Worm (Caenorhabditis elegans): Measurements from ENCODE around the gene R07H5.9.

The R07H5.9 gene

DNA sequence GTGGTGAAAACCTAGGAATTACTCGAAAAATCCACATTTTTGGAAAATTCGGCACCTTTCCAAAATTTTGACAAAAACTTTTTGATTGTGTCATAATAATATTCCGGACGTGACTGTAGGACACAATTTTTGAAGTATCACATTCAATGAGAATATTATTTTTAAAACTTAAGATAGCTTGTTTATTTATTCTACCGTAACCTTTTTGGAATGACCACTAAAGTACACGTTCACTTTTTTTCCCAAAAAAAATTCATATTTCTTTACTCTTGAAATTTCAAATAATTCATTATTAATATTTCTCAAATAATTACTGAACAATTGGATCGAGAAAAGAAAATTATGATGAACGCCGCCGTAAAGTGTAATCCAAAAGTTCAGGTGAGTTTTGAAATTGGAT, at the start of gene R07H5.9:
R07H5.9 (plus strand) TSS at position 301 of the 400 bp plus-strand sequence.
- TF ChIP-seq ztf-16 (tag; optimal IDR thresholded peaks at IDR 0.05) (no peak), che-1 (tag; optimal IDR thresholded peaks at IDR 0.05) (no peak), unc-55 (GFP tag; optimal IDR thresholded peaks at IDR 0.05) (no peak), fax-1 (tag; optimal IDR thresholded peaks at IDR 0.05) (no peak), syd-9 (tag; optimal IDR thresholded peaks at IDR 0.05) (no peak), sox-4 (tag; optimal IDR thresholded peaks at IDR 0.05) (no peak), K09A11.1 (tag; optimal IDR thresholded peaks at IDR 0.05; ENCODE audit: insufficient read depth) (no peak)

DNA sequence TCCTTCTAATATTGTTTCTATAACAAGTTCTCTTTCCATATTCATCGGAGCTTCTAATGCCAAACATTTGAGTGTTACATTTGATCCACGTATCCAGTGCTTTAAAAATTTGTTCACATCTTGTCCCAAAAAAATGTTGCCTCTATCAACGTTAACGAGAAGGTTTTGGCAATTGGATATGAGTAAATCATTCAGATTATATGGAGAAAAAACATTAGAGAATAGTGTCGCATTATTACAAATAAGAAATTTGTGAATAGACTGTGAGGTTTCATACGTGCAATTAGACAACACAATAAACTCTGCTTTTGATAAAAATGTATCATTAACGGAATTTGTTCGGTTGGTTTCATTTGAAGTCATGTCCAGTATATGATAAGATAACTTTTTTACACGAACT, 47.4 kb upstream of the R07H5.9 start, which contains the start of gene mboa-4:
mboa-4 (minus strand) TSS at position 101 of the 400 bp plus-strand sequence.
- no peak for TF ChIP-seq ceh-24 (tag; optimal IDR thresholded peaks at IDR 0.05)
- no peak for TF ChIP-seq dmd-4 (tag; optimal IDR thresholded peaks at IDR 0.05; ENCODE audit: borderline replicate concordance)
- TF ChIP-seq F13H6.1 (tag; optimal IDR thresholded peaks at IDR 0.05), result no peak
- no peak for TF ChIP-seq pros-1 (tag; optimal IDR thresholded peaks at IDR 0.05)
- TF ChIP-seq hlh-30 (tag; optimal IDR thresholded peaks at IDR 0.05; ENCODE audit: insufficient read depth), result no peak
- TF ChIP-seq ceh-22 (tag; optimal IDR thresholded peaks at IDR 0.05), result no peak
- TF ChIP-seq dve-1 (tag; optimal IDR thresholded peaks at IDR 0.05), result no peak
- no peak for TF ChIP-seq ceh-48 (tag; optimal IDR thresholded peaks at IDR 0.05)
- TF ChIP-seq eyg-1 (tag; optimal IDR thresholded peaks at IDR 0.05), result no peak
- no peak for TF ChIP-seq ceh-45 (GFP tag; IDR thresholded peaks at IDR 0.05)

DNA sequence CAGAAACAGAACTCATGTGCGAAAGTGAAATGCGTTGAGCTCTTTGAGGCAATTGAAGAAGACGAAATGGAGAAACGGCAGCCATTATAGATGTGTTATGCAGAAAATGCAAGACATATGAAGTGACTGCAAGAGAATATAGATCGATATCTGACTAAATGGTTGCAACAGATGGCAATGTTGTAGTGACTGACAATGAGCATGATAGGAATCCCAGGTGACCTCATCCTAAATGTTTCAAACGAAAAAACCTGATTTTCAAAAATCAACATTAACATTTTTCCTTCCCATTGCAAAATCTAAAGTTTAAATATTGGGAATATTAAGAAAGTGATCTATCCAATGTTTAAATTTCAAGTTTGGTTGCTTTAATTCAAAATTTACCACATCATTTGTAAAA, 46.6 kb upstream of the R07H5.9 start, which contains the start of gene C08F8.15:
C08F8.15 (minus strand) TSS at position 101 of the 400 bp plus-strand sequence.
- TF ChIP-seq Y22D7AL.16 (tag; optimal IDR thresholded peaks at IDR 0.05), result no peak
- TF ChIP-seq ceh-6 (GFP tag; optimal IDR thresholded peaks at IDR 0.05), result no peak
- no peak for TF ChIP-seq hlh-30 (tag; optimal IDR thresholded peaks at IDR 0.05; ENCODE audit: insufficient read depth)
- no peak for TF ChIP-seq pha-2 (tag; optimal IDR thresholded peaks at IDR 0.05)
- no peak for TF ChIP-seq fkh-6 (tag; optimal IDR thresholded peaks at IDR 0.05)
- TF ChIP-seq ceh-48 (tag; optimal IDR thresholded peaks at IDR 0.05), result no peak
- TF ChIP-seq ceh-14 (tag; optimal IDR thresholded peaks at IDR 0.05), result no peak
- TF ChIP-seq rnt-1 (tag; optimal IDR thresholded peaks at IDR 0.05), result no peak

DNA sequence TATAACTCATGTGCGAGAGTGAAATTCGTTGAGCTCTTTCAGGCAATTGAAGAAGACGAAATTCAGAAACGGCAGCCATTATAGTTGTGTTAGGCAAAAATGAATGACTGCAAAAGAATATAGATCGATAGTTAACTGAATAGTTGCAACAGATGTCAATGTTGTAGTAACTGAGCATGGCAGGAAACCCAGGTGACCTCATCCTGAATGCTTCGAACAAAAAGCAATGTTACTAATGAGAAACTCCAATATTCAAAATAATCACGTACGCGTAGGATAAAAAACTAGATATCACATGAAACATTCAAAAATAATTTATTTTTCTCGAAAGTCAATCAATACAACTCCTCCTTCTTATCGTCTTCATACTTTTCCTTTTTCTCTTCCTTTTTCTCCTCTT, 44.8 kb upstream of the R07H5.9 start, which contains the start of gene fbxb-9:
fbxb-9 (minus strand) TSS at position 101 of the 400 bp plus-strand sequence.
- TF ChIP-seq pros-1 (tag; optimal IDR thresholded peaks at IDR 0.05) (no peak), C38D4.7 (GFP tag; optimal IDR thresholded peaks at IDR 0.05) (no peak), ama-1 (optimal IDR thresholded peaks at IDR 0.05) (no peak)

DNA sequence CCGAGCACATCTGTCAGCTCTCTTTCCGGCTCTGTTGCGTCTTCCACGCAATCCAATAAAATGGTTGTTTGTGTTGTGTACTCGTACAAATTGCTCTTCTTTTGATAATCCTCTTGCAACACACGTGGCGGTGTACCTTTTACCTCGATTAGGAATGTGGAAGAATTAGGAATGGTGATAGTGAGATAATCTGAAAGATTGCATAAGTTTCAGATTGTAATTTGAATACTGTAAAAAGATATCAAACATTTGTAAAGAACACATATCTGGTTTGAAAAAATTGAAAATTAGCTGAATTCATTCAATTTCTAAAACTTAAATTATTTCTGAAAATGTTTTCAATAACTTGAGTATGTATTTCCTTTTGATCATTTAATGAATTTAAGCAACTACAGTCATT, 42.5 kb upstream of the R07H5.9 start, which contains the start of gene C08F8.6:
C08F8.6 (minus strand) TSS at position 101 of the 400 bp plus-strand sequence.
- TF ChIP-seq pqm-1 (tag; optimal IDR thresholded peaks at IDR 0.05), result no peak
- no peak for TF ChIP-seq ceh-31 (tag; optimal IDR thresholded peaks at IDR 0.05)
- TF ChIP-seq ceh-6 (GFP tag; optimal IDR thresholded peaks at IDR 0.05), result no peak
- no peak for TF ChIP-seq zip-5 (tag; optimal IDR thresholded peaks at IDR 0.05)
- TF ChIP-seq ztf-16 (tag; optimal IDR thresholded peaks at IDR 0.05), result no peak

DNA sequence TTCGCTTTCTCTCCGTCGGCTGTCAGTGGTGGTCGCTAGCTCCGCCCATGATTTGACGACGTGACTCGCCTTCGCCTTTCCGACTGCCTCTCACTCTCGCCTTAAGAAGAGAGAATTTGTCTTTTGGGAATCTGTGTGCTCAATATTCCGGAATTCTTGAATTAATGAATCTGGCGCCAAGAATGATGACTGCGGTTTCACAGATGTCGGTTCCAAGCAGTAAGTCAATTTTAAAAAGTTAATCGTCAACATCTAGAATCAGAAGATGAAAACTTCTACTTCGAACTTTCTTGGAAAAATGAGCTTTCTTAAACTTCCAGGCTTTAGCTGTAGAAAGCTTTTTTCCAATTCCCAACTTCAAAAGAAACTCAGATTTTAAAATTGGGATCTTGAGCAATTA, 37.6 kb upstream of the R07H5.9 start, which contains the start of gene nhr-67:
nhr-67 (plus strand) TSS at position 97 of the 400 bp plus-strand sequence.
- TF ChIP-seq ref-2 (tag; optimal IDR thresholded peaks at IDR 0.05) (no peak), ceh-34 (tag; optimal IDR thresholded peaks at IDR 0.05) (no peak), Y22D7AL.16 (tag; optimal IDR thresholded peaks at IDR 0.05) (no peak), fkh-10 (GFP tag; optimal IDR thresholded peaks at IDR 0.05) (no peak), npax-4 (tag; optimal IDR thresholded peaks at IDR 0.05) (no peak), ceh-14 (tag; optimal IDR thresholded peaks at IDR 0.05) (no peak), T23F11.4 (GFP tag; optimal IDR thresholded peaks at IDR 0.05) (no peak)
